Fruit fly (Drosophila melanogaster): ENCODE results near the gene Pcp.

The Pcp gene

dm6 chr2L:7039342-7039684 is 17.8 kb downstream of the Pcp start (continued):
- peak; percentile 44 for TF ChIP-seq CG13775 (GFP tag; optimal IDR thresholded peaks at IDR 0.05)
- TF ChIP-seq CG9437 (GFP tag; optimal IDR thresholded peaks at IDR 0.05), result peak; percentile 41
- peak; percentile 22 for TF ChIP-seq CG17568 (GFP tag; optimal IDR thresholded peaks at IDR 0.05)
- TF ChIP-seq stwl (tag; optimal IDR thresholded peaks at IDR 0.05), result no peak
- no peak for TF ChIP-seq nerfin-2 (GFP tag; IDR thresholded peaks at IDR 0.05; ENCODE audit: partially characterized antibody)
- peak; percentile 45 for TF ChIP-seq pum (GFP tag; optimal IDR thresholded peaks at IDR 0.05)
- no peak for TF ChIP-seq CG7963 (GFP tag; IDR thresholded peaks at IDR 0.05; ENCODE audit: partially characterized antibody)
- peak; percentile 55 for TF ChIP-seq pho (GFP tag; optimal IDR thresholded peaks at IDR 0.05)
- 0 out of 3 replicates have a peak, but pooled peaks have one; percentile 42 for TF ChIP-seq CG3726 (GFP tag; IDR thresholded peaks at IDR 0.05)
- TF ChIP-seq HHEX (GFP tag; optimal IDR thresholded peaks at IDR 0.05), result peak; percentile 19
- TF ChIP-seq HLH3B (GFP tag; IDR thresholded peaks at IDR 0.05), result peak; percentile 62
- TF ChIP-seq Meics (GFP tag; optimal IDR thresholded peaks at IDR 0.05), result peak; percentile 39
- TF ChIP-seq NC2α (GFP tag; optimal IDR thresholded peaks at IDR 0.05), result no peak
- no peak for TF ChIP-seq CG9797 (GFP tag; optimal IDR thresholded peaks at IDR 0.05)
- peak; percentile 62 for TF ChIP-seq CG32772 (GFP tag; IDR thresholded peaks at IDR 0.05)
- TF ChIP-seq CG11723 (GFP tag; optimal IDR thresholded peaks at IDR 0.05), result peak; percentile 32
- peak; percentile 5 for TF ChIP-seq psq (GFP tag; optimal IDR thresholded peaks at IDR 0.05)
- no peak for TF ChIP-seq repo (GFP tag; optimal IDR thresholded peaks at IDR 0.05)
- TF ChIP-seq CG9215 (GFP tag; IDR thresholded peaks at IDR 0.05), result 0 out of 2 replicates have a peak, but pooled peaks have one; percentile 32
- peak; percentile 49 for TF ChIP-seq HmgZ (tag; optimal IDR thresholded peaks at IDR 0.05)
- peak; percentile 17 for TF ChIP-seq trem (tag; optimal IDR thresholded peaks at IDR 0.05)
- TF ChIP-seq CG6854 (GFP tag; optimal IDR thresholded peaks at IDR 0.05), result no peak
- TF ChIP-seq CG31365 (tag; optimal IDR thresholded peaks at IDR 0.05), result no peak
- no peak for TF ChIP-seq CG6254 (GFP tag; optimal IDR thresholded peaks at IDR 0.05)
- no peak for TF ChIP-seq Dref (GFP tag; IDR thresholded peaks at IDR 0.05)
- TF ChIP-seq CG1832 (GFP tag; optimal IDR thresholded peaks at IDR 0.05), result no peak
- peak; percentile 21; the same call in 1 of the 2 replicates for TF ChIP-seq CG4360 (GFP tag; IDR thresholded peaks at IDR 0.05)
- peak; percentile 19 for TF ChIP-seq run (tag; optimal IDR thresholded peaks at IDR 0.05)
- TF ChIP-seq Side (GFP tag; optimal IDR thresholded peaks at IDR 0.05), result peak; percentile 42
- TF ChIP-seq CG18262 (tag; optimal IDR thresholded peaks at IDR 0.05), result peak; percentile 54
- peak; percentile 41; the same call in 1 of the 3 replicates for TF ChIP-seq Mrtf (GFP tag; IDR thresholded peaks at IDR 0.05)
- TF ChIP-seq sim (GFP tag; IDR thresholded peaks at IDR 0.05), result 0 out of 2 replicates have a peak, but pooled peaks have one; percentile 23
- TF ChIP-seq pan (optimal IDR thresholded peaks at IDR 0.05), result no peak
- TF ChIP-seq pan (GFP tag; optimal IDR thresholded peaks at IDR 0.05 in 1 of 2, IDR thresholded peaks at IDR 0.05 in 1 of 2), result peak in 1 of 2 experiments; percentile 67
- TF ChIP-seq CG11696 (GFP tag; IDR thresholded peaks at IDR 0.05), result peak; percentile 62
- peak; percentile 4 for TF ChIP-seq gsb-n (tag; optimal IDR thresholded peaks at IDR 0.05)
- peak; percentile 60 for TF ChIP-seq lmd (GFP tag; IDR thresholded peaks at IDR 0.05)
- TF ChIP-seq klu (GFP tag; IDR thresholded peaks at IDR 0.05), result no peak
- peak; percentile 54; the same call in 1 of the 2 replicates for TF ChIP-seq peb (GFP tag; IDR thresholded peaks at IDR 0.05)
- peak; percentile 66 for TF ChIP-seq CG12236 (GFP tag; optimal IDR thresholded peaks at IDR 0.05)
- peak; percentile 19 for TF ChIP-seq CG3065 (GFP tag; optimal IDR thresholded peaks at IDR 0.05)
- peak; percentile 45 for TF ChIP-seq phol (tag; optimal IDR thresholded peaks at IDR 0.05)
- TF ChIP-seq CG17802 (tag; optimal IDR thresholded peaks at IDR 0.05), result no peak
- TF ChIP-seq Chrac-16 (GFP tag; optimal IDR thresholded peaks at IDR 0.05), result peak; percentile 51
- TF ChIP-seq E2f2 (GFP tag; IDR thresholded peaks at IDR 0.05), result 0 out of 2 replicates have a peak, but pooled peaks have one; percentile 30
- TF ChIP-seq Dip3 (GFP tag; optimal IDR thresholded peaks at IDR 0.05), result peak; percentile 31
- peak; percentile 54 for TF ChIP-seq Drgx (GFP tag; IDR thresholded peaks at IDR 0.05)
- TF ChIP-seq Hr3 (GFP tag; optimal IDR thresholded peaks at IDR 0.05), result peak; percentile 59
- peak; percentile 45 for TF ChIP-seq CG4820 (GFP tag; optimal IDR thresholded peaks at IDR 0.05)
- TF ChIP-seq Usf (GFP tag; optimal IDR thresholded peaks at IDR 0.05), result no peak
- no peak for TF ChIP-seq Neu2 (GFP tag; optimal IDR thresholded peaks at IDR 0.05; ENCODE audit: borderline replicate concordance)
- TF ChIP-seq Camta (GFP tag; optimal IDR thresholded peaks at IDR 0.05), result peak; percentile 57
